Worm (Caenorhabditis elegans): Measurements from ENCODE around the gene F55G11.6.

DNA sequence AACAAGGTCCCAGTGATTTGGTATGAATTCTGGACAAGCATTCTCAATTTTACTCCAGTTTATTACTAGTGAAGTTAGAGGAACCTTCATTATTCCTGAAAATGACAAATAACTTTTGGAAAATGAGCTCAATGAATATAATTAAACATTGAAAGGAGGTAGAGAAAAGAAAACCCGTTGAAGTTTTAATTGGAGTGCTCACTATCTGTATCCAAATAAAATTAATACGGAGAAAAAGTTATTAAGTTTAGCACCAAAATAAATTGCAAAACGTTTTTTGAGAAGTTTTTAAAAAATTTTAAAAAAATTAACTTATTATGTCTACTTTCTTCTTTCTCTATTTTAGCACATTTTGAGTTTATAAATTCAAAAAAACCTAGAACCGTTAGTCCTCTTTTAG lies 11.3 kb upstream of the F55G11.6 start, which contains the start of gene F55G11.1:
- TF ChIP-seq nhr-11 (tag; optimal IDR thresholded peaks at IDR 0.05) = no peak
- no peak for TF ChIP-seq lin-13 (GFP tag; optimal IDR thresholded peaks at IDR 0.05)
- no peak for TF ChIP-seq skn-1 (tag; optimal IDR thresholded peaks at IDR 0.05)
- no peak for TF ChIP-seq nhr-6 (tag; optimal IDR thresholded peaks at IDR 0.05)
- no peak for TF ChIP-seq lsy-2 (tag; optimal IDR thresholded peaks at IDR 0.05)
- no peak for TF ChIP-seq sma-9 (GFP tag; optimal IDR thresholded peaks at IDR 0.05)
- TF ChIP-seq sma-9 (tag; optimal IDR thresholded peaks at IDR 0.05) = no peak
- no peak for TF ChIP-seq ceh-16 (tag; optimal IDR thresholded peaks at IDR 0.05)
- no peak for TF ChIP-seq nhr-77 (tag; optimal IDR thresholded peaks at IDR 0.05)

Measured in whole organism, L2 larva.